Worm (Caenorhabditis elegans): ENCODE data around the gene T09A12.8.

T09A12.8 gene

DNA sequence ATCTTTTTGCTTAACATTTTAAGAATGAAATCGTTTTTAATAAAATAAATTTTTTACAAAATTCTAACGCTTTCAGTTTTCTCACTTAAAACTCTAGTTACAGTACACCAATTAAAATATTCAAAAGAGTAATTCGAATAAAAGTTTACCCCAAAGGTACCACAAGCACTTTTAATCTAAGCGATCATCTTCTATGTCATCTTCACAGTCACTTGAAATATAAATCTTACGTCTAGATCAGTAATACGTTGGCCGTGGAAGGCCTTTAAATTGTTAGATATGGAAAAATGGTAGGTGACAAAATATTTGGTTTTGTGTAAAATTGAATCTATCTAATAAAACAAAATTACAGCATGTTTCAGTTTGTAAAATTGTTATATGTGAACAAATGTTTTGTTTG is 3.8 kb upstream of the T09A12.8 start:
- TF ChIP-seq unc-55 (GFP tag; optimal IDR thresholded peaks at IDR 0.05), result no peak
- no peak for TF ChIP-seq hlh-15 (tag; optimal IDR thresholded peaks at IDR 0.05)
- no peak for TF ChIP-seq tbx-7 (tag; optimal IDR thresholded peaks at IDR 0.05)
- no peak for TF ChIP-seq T23F11.4 (GFP tag; optimal IDR thresholded peaks at IDR 0.05)
- TF ChIP-seq hlh-30 (tag; optimal IDR thresholded peaks at IDR 0.05; ENCODE audit: insufficient read depth), result no peak
- TF ChIP-seq fax-1 (tag; optimal IDR thresholded peaks at IDR 0.05), result no peak
- no peak for TF ChIP-seq ets-4 (tag; optimal IDR thresholded peaks at IDR 0.05)

DNA sequence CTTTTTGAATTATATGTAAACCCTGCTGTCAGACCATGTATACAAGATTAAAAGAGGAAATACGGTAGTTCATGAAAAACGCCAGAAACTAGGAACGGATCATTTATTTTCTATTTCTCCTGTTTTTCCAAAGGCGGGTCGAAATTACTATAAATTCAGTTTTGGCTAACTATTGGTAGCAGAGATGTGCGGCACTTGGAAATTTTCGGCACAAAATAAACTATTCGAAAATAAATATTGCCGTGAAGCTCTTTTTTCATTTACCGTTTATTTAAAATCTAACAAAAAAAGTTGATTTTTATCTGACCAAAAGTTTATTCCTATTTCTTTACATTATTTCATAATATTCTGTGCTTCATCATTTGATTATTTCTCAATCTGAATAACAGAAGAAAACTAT is 613 bp upstream of the T09A12.8 start, which contains the start of gene T09A12.1:
TSS of gene T09A12.1 (plus strand) at position 301 of the 400 bp plus-strand sequence.
- TF ChIP-seq tbx-2 (tag; optimal IDR thresholded peaks at IDR 0.05), result no peak
- TF ChIP-seq ama-1 (optimal IDR thresholded peaks at IDR 0.05), result no peak
- TF ChIP-seq sox-2 (GFP tag; IDR thresholded peaks at IDR 0.05), result no peak
- no peak for TF ChIP-seq nhr-232 (tag; optimal IDR thresholded peaks at IDR 0.05)
- TF ChIP-seq T23F11.4 (GFP tag; optimal IDR thresholded peaks at IDR 0.05), result no peak
- no peak for TF ChIP-seq elt-4 (tag; optimal IDR thresholded peaks at IDR 0.05)
- no peak for TF ChIP-seq ahr-1 (tag; optimal IDR thresholded peaks at IDR 0.05)
- no peak for TF ChIP-seq F13H6.1 (tag; optimal IDR thresholded peaks at IDR 0.05)
- no peak for TF ChIP-seq ets-4 (tag; optimal IDR thresholded peaks at IDR 0.05)
- no peak for TF ChIP-seq pax-1 (tag; optimal IDR thresholded peaks at IDR 0.05)
- TF ChIP-seq hlh-15 (tag; optimal IDR thresholded peaks at IDR 0.05), result no peak
- TF ChIP-seq hlh-8 (tag; optimal IDR thresholded peaks at IDR 0.05), result no peak

DNA sequence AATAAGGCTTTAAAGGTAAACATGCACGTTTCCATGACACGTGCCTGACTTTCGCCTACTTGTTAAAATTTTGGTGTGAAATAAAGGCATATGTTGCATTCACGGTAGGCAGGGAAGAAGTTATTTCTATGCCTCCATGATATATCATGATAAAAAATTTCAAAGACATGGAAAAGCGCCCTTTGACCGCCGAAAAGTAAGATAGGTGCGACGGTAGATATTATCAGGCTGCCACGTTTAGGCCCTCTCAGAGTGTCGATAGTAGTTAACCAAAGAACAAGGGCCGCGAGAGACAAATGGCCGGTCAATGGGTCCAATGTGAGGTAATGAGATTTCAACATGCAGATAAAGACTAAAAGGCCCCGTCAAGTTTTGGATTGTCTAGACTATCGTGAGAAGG is 329 bp downstream of the T09A12.8 start:
- TF ChIP-seq lim-6 (tag; optimal IDR thresholded peaks at IDR 0.05) (no peak), dve-1 (tag; optimal IDR thresholded peaks at IDR 0.05) (no peak), pqm-1 (tag; optimal IDR thresholded peaks at IDR 0.05) (no peak), unc-42 (tag; optimal IDR thresholded peaks at IDR 0.05) (no peak), ceh-48 (tag; optimal IDR thresholded peaks at IDR 0.05) (no peak), fkh-6 (tag; optimal IDR thresholded peaks at IDR 0.05) (no peak), ceh-18 (tag; optimal IDR thresholded peaks at IDR 0.05) (no peak), sox-4 (tag; optimal IDR thresholded peaks at IDR 0.05) (no peak), fkh-10 (GFP tag; optimal IDR thresholded peaks at IDR 0.05) (no peak), hlh-15 (tag; optimal IDR thresholded peaks at IDR 0.05) (no peak), F13H6.1 (tag; optimal IDR thresholded peaks at IDR 0.05) (no peak), tbx-7 (tag; optimal IDR thresholded peaks at IDR 0.05) (no peak), K09A11.1 (tag; optimal IDR thresholded peaks at IDR 0.05; ENCODE audit: insufficient read depth) (no peak), unc-55 (GFP tag; optimal IDR thresholded peaks at IDR 0.05) (no peak), hlh-13 (GFP tag; optimal IDR thresholded peaks at IDR 0.05) (no peak), odd-2 (tag; optimal IDR thresholded peaks at IDR 0.05) (no peak), ets-4 (tag; optimal IDR thresholded peaks at IDR 0.05) (no peak), pha-2 (tag; optimal IDR thresholded peaks at IDR 0.05) (no peak), nhr-232 (tag; optimal IDR thresholded peaks at IDR 0.05) (no peak)

DNA sequence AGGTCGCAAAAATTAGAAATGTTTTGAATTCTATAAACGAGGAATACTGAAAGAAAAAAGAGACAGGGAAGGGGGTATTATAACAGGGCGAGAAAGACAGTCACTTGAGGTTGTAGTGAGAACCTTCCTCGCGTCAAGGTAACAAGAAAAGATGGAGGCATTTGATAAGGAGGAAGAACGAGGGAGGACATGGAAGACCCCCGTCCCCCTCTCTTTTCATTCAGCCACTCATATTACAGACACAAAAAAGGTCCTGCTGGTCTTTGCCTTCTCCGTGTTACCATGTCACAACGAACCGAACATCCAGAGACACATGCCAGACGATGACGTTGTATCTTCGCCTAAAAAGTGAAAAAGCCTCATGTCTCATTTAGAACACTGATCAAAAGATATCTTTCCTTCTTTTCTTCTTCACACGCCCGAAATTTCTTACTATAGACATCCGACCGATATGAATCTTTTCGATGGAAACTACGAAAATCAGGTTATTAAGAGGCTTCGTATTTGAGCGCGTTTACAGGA is 2.1 kb downstream of the T09A12.8 start:
- TF ChIP-seq unc-3 (GFP tag; conservative IDR thresholded peaks at IDR 0.05) (no peak), unc-3 (tag; optimal IDR thresholded peaks at IDR 0.05) (no peak), che-1 (tag; optimal IDR thresholded peaks at IDR 0.05) (no peak), T23F11.4 (GFP tag; optimal IDR thresholded peaks at IDR 0.05) (no peak), K02D7.2 (tag; optimal IDR thresholded peaks at IDR 0.05) (no peak), K09A11.1 (tag; optimal IDR thresholded peaks at IDR 0.05; ENCODE audit: insufficient read depth) (no peak), ttx-3 (tag; optimal IDR thresholded peaks at IDR 0.05) (no peak), ztf-16 (tag; optimal IDR thresholded peaks at IDR 0.05) (no peak), pat-9 (tag; optimal IDR thresholded peaks at IDR 0.05) (no peak), sox-4 (tag; optimal IDR thresholded peaks at IDR 0.05) (no peak)
